Fruit fly (Drosophila melanogaster) whole organism, embryonic: ENCODE data around the gene IleRS-m.
A peak's percentile ranks its signal among the peaks of the same experiment; 100 is the strongest.

Source experiments
- Adf1 ChIP-seq: fragments of 200-800 bp; sonication (Bioruptor generic); IDR thresholded peaks from 2 replicates; pipeline ENCODE4 v1.3.6; 2022; ENCODE audit warnings: missing biosample characterization, missing genetic modification characterization
- Atf6 ChIP-seq: fragments of 200-800 bp; sonication (Bioruptor generic); IDR thresholded peaks from 2 replicates; pipeline ENCODE4 v1.3.6; 2022; ENCODE audit warnings: missing biosample characterization, missing genetic modification characterization
- CG10147 ChIP-seq: fragments of 200-800 bp; sonication (Bioruptor generic); optimal IDR thresholded peaks from 2 replicates; lab custom pipeline; 2019; ENCODE audit warnings: missing biosample characterization, mild to moderate bottlenecking, missing genetic modification characterization, moderate library complexity
- CG10462 ChIP-seq: fragments of 200-800 bp; sonication (Bioruptor generic); optimal IDR thresholded peaks from 2 replicates; lab custom pipeline; 2016; ENCODE audit warnings: missing biosample characterization, missing genetic modification characterization
- CG10565 ChIP-seq: fragments of 200-800 bp; sonication (Bioruptor generic); optimal IDR thresholded peaks from 3 replicates; lab custom pipeline; 2016; ENCODE audit warnings: missing biosample characterization, mild to moderate bottlenecking, missing genetic modification characterization
- CG1233 ChIP-seq: fragments of 200-800 bp; sonication (Bioruptor generic); optimal IDR thresholded peaks from 4 replicates; lab custom pipeline; 2018; ENCODE audit warnings: missing biosample characterization, mild to moderate bottlenecking, missing genetic modification characterization
- CG13287 ChIP-seq: fragments of 200-800 bp; sonication (Bioruptor generic); IDR thresholded peaks from 2 replicates; pipeline ENCODE4 v1.3.6; 2022; ENCODE audit warnings: missing biosample characterization, missing genetic modification characterization; ENCODE audit not compliant: partially characterized antibody
- CG14014 ChIP-seq: fragments of 200-800 bp; sonication (Bioruptor generic); IDR thresholded peaks from 2 replicates; pipeline ENCODE4 v1.3.6; 2022; ENCODE audit warnings: missing biosample characterization, missing genetic modification characterization
- CG1602 ChIP-seq: fragments of 200-800 bp; sonication (Bioruptor generic); optimal IDR thresholded peaks from 3 replicates; lab custom pipeline; 2016; ENCODE audit warnings: missing biosample characterization, missing genetic modification characterization
- CG16815 ChIP-seq: fragments of 200-800 bp; sonication (Bioruptor generic); optimal IDR thresholded peaks from 3 replicates; lab custom pipeline; 2017; ENCODE audit warnings: missing biosample characterization, mild to moderate bottlenecking, missing genetic modification characterization
- CG17359 ChIP-seq: fragments of 200-800 bp; sonication (Bioruptor generic); optimal IDR thresholded peaks from 3 replicates; lab custom pipeline; 2018; ENCODE audit warnings: missing biosample characterization, mild to moderate bottlenecking, missing genetic modification characterization, moderate library complexity
- CG2712 ChIP-seq: fragments of 200-800 bp; optimal IDR thresholded peaks from 3 replicates; lab custom pipeline; 2019; ENCODE audit warnings: missing biosample characterization, mild to moderate bottlenecking, missing genetic modification characterization, moderate library complexity
- CG31365 ChIP-seq: fragments of 200-800 bp; sonication (Bioruptor generic); optimal IDR thresholded peaks from 2 replicates; lab custom pipeline; 2018; ENCODE audit warnings: missing biosample characterization, mild to moderate bottlenecking, missing genetic modification characterization
- CG34224 ChIP-seq: fragments of 200-800 bp; sonication (Bioruptor generic); IDR thresholded peaks from 3 replicates; pipeline ENCODE4 v1.3.6; 2022; ENCODE audit warnings: missing biosample characterization, missing genetic modification characterization; ENCODE audit not compliant: partially characterized antibody
- CG34422 ChIP-seq: fragments of 200-800 bp; sonication (Bioruptor generic); IDR thresholded peaks from 3 replicates; pipeline ENCODE4 v1.3.6; 2022; ENCODE audit warnings: missing biosample characterization, missing genetic modification characterization
- CG3726 ChIP-seq: fragments of 200-800 bp; sonication (Bioruptor generic); IDR thresholded peaks from 3 replicates; pipeline ENCODE4, ENCODE4 v1.3.6; 2022; ENCODE audit warnings: missing biosample characterization, missing genetic modification characterization
- CG4404 ChIP-seq: fragments of 200-800 bp; sonication (Bioruptor generic); IDR thresholded peaks from 2 replicates; pipeline ENCODE4 v1.3.6; 2022; ENCODE audit warnings: missing biosample characterization, missing genetic modification characterization
- CG5180 ChIP-seq: fragments of 200-800 bp; sonication (Bioruptor generic); optimal IDR thresholded peaks from 3 replicates; lab custom pipeline; 2017; ENCODE audit warnings: missing biosample characterization, missing genetic modification characterization, mild to moderate bottlenecking, moderate library complexity, missing genetic modification reagents
- CG5953 ChIP-seq: fragments of 200-800 bp; sonication (Bioruptor generic); IDR thresholded peaks from 2 replicates; pipeline ENCODE4 v1.3.6; 2022; ENCODE audit warnings: missing biosample characterization, missing genetic modification characterization
- CG6272 ChIP-seq: fragments of 200-800 bp; sonication (Bioruptor generic); IDR thresholded peaks from 2 replicates; pipeline ENCODE4 v1.3.6; 2022; ENCODE audit warnings: missing biosample characterization, missing genetic modification characterization
- CG7372 ChIP-seq: fragments of 200-800 bp; sonication (Bioruptor generic); IDR thresholded peaks from 2 replicates; pipeline ENCODE4 v1.3.6; 2022; ENCODE audit warnings: missing biosample characterization, missing genetic modification characterization
- CG9437 ChIP-seq: fragments of 200-800 bp; sonication (Bioruptor generic); optimal IDR thresholded peaks from 2 replicates; lab custom pipeline; 2018; ENCODE audit warnings: missing biosample characterization, mild to moderate bottlenecking, missing genetic modification characterization
- CG9817 ChIP-seq: fragments of 200-800 bp; sonication (Bioruptor generic); optimal IDR thresholded peaks from 2 replicates; lab custom pipeline; 2018; ENCODE audit warnings: missing biosample characterization, mild to moderate bottlenecking, missing genetic modification characterization, moderate library complexity
- HLH54F ChIP-seq: fragments of 200-800 bp; sonication (Bioruptor generic); optimal IDR thresholded peaks from 3 replicates; lab custom pipeline; 2016; ENCODE audit warnings: missing biosample characterization, missing genetic modification characterization
- Hmr ChIP-seq: fragments of 200-800 bp; sonication (Bioruptor generic); optimal IDR thresholded peaks from 3 replicates; lab custom pipeline; 2017; ENCODE audit warnings: mild to moderate bottlenecking, missing biosample characterization, missing genetic modification reagents, missing genetic modification characterization
- Hr51 ChIP-seq, 2 experiments: fragments of 200-800 bp; sonication (Bioruptor generic); optimal IDR thresholded peaks; 2 replicates in 1 of 2; 3 replicates in 1 of 2; lab custom pipeline; 2016 to 2018; ENCODE audit warnings: missing biosample characterization in 2 of 2, missing genetic modification characterization in 2 of 2, mild to moderate bottlenecking in 1 of 2, moderate library complexity in 1 of 2
- Hsf ChIP-seq: fragments of 200-800 bp; sonication (Bioruptor generic); optimal IDR thresholded peaks from 3 replicates; lab custom pipeline; 2016; ENCODE audit warnings: missing biosample characterization, missing genetic modification characterization
- Lhr ChIP-seq: fragments of 200-800 bp; sonication (Bioruptor generic); optimal IDR thresholded peaks from 3 replicates; lab custom pipeline; 2017; ENCODE audit warnings: mild to moderate bottlenecking, missing biosample characterization, missing genetic modification reagents, missing genetic modification characterization
- Max ChIP-seq: fragments of 200-800 bp; sonication (Bioruptor generic); optimal IDR thresholded peaks from 2 replicates; lab custom pipeline; 2016; ENCODE audit warnings: missing biosample characterization, mild to moderate bottlenecking, missing genetic modification characterization
- Myb ChIP-seq: fragments of 200-800 bp; sonication (Bioruptor generic); optimal IDR thresholded peaks from 2 replicates; lab custom pipeline; 2016; ENCODE audit warnings: missing biosample characterization, missing genetic modification characterization
- Rfx ChIP-seq: fragments of 200-800 bp; sonication (Bioruptor generic); IDR thresholded peaks from 2 replicates; pipeline ENCODE4 v1.3.6; 2022; ENCODE audit warnings: missing biosample characterization, missing genetic modification characterization
- Sox100B ChIP-seq: fragments of 200-800 bp; sonication (Bioruptor generic); optimal IDR thresholded peaks from 3 replicates; lab custom pipeline; 2018; ENCODE audit warnings: missing biosample characterization, mild to moderate bottlenecking, missing genetic modification characterization
- aop ChIP-seq: fragments of 200-800 bp; sonication (Bioruptor generic); IDR thresholded peaks from 2 replicates; pipeline ENCODE4 v1.3.6; 2022; ENCODE audit warnings: missing biosample characterization, missing genetic modification characterization
- az2 ChIP-seq: fragments of 200-800 bp; sonication (Bioruptor generic); optimal IDR thresholded peaks from 3 replicates; lab custom pipeline; 2016; ENCODE audit warnings: missing biosample characterization, missing genetic modification characterization
- caup ChIP-seq: fragments of 200-800 bp; sonication (Bioruptor generic); optimal IDR thresholded peaks from 3 replicates; lab custom pipeline; 2017; ENCODE audit warnings: missing biosample characterization, mild to moderate bottlenecking, missing genetic modification characterization, moderate library complexity; ENCODE audit not compliant: severe bottlenecking
- ems ChIP-seq: fragments of 200-800 bp; sonication (Bioruptor generic); optimal IDR thresholded peaks from 3 replicates; lab custom pipeline; 2016; ENCODE audit warnings: missing biosample characterization, missing genetic modification characterization
- esg ChIP-seq: fragments of 200-800 bp; sonication (Bioruptor generic); conservative IDR thresholded peaks from 2 replicates; pipeline ENCODE4 v1.3.6; 2022; ENCODE audit warnings: missing biosample characterization, missing genetic modification characterization
- fru ChIP-seq: fragments of >200 bp; optimal IDR thresholded peaks from 2 replicates; lab custom pipeline; 2017
- grau ChIP-seq: fragments of 200-800 bp; optimal IDR thresholded peaks from 3 replicates; lab custom pipeline; 2019; ENCODE audit warnings: missing biosample characterization, mild to moderate bottlenecking, missing genetic modification characterization, moderate library complexity
- gt ChIP-seq: fragments of 200-800 bp; sonication (Bioruptor generic); IDR thresholded peaks from 2 replicates; pipeline ENCODE4 v1.3.6; 2022; ENCODE audit warnings: missing biosample characterization, missing genetic modification characterization
- ind ChIP-seq: fragments of 200-800 bp; sonication (Bioruptor generic); optimal IDR thresholded peaks from 3 replicates; lab custom pipeline; 2016; ENCODE audit warnings: missing biosample characterization, missing genetic modification characterization
- jing ChIP-seq: fragments of 200-800 bp; sonication (Bioruptor generic); optimal IDR thresholded peaks from 2 replicates; lab custom pipeline; 2018; ENCODE audit warnings: missing biosample characterization, mild to moderate bottlenecking, missing genetic modification characterization
- lbe ChIP-seq: fragments of 200-800 bp; sonication (Bioruptor generic); optimal IDR thresholded peaks from 2 replicates; lab custom pipeline; 2016; ENCODE audit warnings: missing biosample characterization, mild to moderate bottlenecking, missing genetic modification characterization
- lmd ChIP-seq: fragments of 200-800 bp; sonication (Bioruptor generic); IDR thresholded peaks from 2 replicates; pipeline ENCODE4 v1.3.6; 2022; ENCODE audit warnings: missing biosample characterization, missing genetic modification characterization
- lola ChIP-seq, 3 experiments: fragments of >200 bp in 2 of 3; fragments of 200-800 bp in 1 of 3; sonication (Bioruptor generic) in 1 of 3; optimal IDR thresholded peaks; 2 replicates each; lab custom pipeline; 2017 to 2019; ENCODE audit warnings: missing biosample characterization in 3 of 3, missing genetic modification characterization in 3 of 3, mild to moderate bottlenecking in 1 of 3, moderate library complexity in 1 of 3
- otp ChIP-seq: fragments of 200-800 bp; sonication (Bioruptor generic); IDR thresholded peaks from 3 replicates; pipeline ENCODE4, ENCODE4 v1.3.6; 2022; ENCODE audit warnings: missing biosample characterization, missing genetic modification characterization
- peb ChIP-seq: fragments of 200-800 bp; sonication (Bioruptor generic); IDR thresholded peaks from 2 replicates; pipeline ENCODE4 v1.3.6; 2022; ENCODE audit warnings: missing biosample characterization, missing genetic modification characterization
- pum ChIP-seq: fragments of 200-800 bp; sonication (Bioruptor generic); optimal IDR thresholded peaks from 2 replicates; lab custom pipeline; 2016; ENCODE audit warnings: missing biosample characterization, missing genetic modification characterization
- tgo ChIP-seq: fragments of 200-800 bp; sonication (Bioruptor generic); IDR thresholded peaks from 3 replicates; pipeline ENCODE4 v1.3.6; 2022; ENCODE audit warnings: missing biosample characterization, missing genetic modification characterization
- unpg ChIP-seq: fragments of 200-800 bp; sonication (Bioruptor generic); optimal IDR thresholded peaks from 3 replicates; lab custom pipeline; 2018; ENCODE audit warnings: missing biosample characterization, mild to moderate bottlenecking, missing genetic modification characterization, moderate library complexity
- vnd ChIP-seq: fragments of 200-800 bp; sonication (Bioruptor generic); IDR thresholded peaks from 3 replicates; pipeline ENCODE4 v1.3.6; 2022; ENCODE audit warnings: missing biosample characterization, missing genetic modification characterization; ENCODE audit not compliant: partially characterized antibody

Gene IleRS-m

dm6 chr3L:16146539-16146934 is 46.5 kb downstream of the IleRS-m start (continued):
- TF ChIP-seq Lhr (GFP tag; lab: Kevin White, UChicago) (no peak), vnd (no peak), aop (GFP tag; lab: Robert Waterston, UW) (no peak), CG4404 (no peak), CG5180 (GFP tag; lab: Kevin White, UChicago) (no peak), CG5953 (GFP tag; lab: Robert Waterston, UW) (no peak), Max (GFP tag; lab: Kevin White, UChicago) (no peak), CG9437 (GFP tag; lab: Kevin White, UChicago) (peak; percentile 19), ind (GFP tag; lab: Kevin White, UChicago) (peak; percentile 54), CG6272 (no peak), CG14014 (GFP tag; lab: Robert Waterston, UW) (peak; percentile 43; the same call in 1 of the 2 replicates), CG17359 (tag; lab: Kevin White, UChicago) (peak; percentile 18), CG31365 (tag; lab: Kevin White, UChicago) (no peak), lmd (peak; percentile 55; the same call in 1 of the 2 replicates), CG1233 (peak; percentile 30), peb (GFP tag; lab: Robert Waterston, UW) (no peak), Adf1 (GFP tag; lab: Robert Waterston, UW) (no peak), fru (lab: Kevin White, UChicago) (no peak), CG7372 (0 out of 2 replicates have a peak, but pooled peaks have one; percentile 25), pum (no peak), Hsf (peak; percentile 23), Myb (GFP tag; lab: Kevin White, UChicago) (no peak), CG34422 (GFP tag; lab: Robert Waterston, UW) (no peak), tgo (GFP tag; lab: Robert Waterston, UW) (peak; percentile 22; the same call in 1 of the 3 replicates), Rfx (GFP tag; lab: Robert Waterston, UW) (peak; percentile 69; the same call in 1 of the 2 replicates), CG9817 (peak; percentile 60), Atf6 (GFP tag; lab: Robert Waterston, UW) (peak; percentile 59), CG10147 (GFP tag; lab: Kevin White, UChicago) (no peak), gt (GFP tag; lab: Robert Waterston, UW) (no peak), CG3726 (GFP tag; lab: Robert Waterston, UW) (no peak), CG2712 (peak; percentile 43), CG16815 (GFP tag; lab: Kevin White, UChicago) (no peak), Hmr (GFP tag; lab: Kevin White, UChicago) (peak; percentile 60), Sox100B (GFP tag; lab: Kevin White, UChicago) (peak; percentile 2), lbe (GFP tag; lab: Kevin White, UChicago) (no peak), CG10565 (no peak), esg (GFP tag; lab: Robert Waterston, UW) (0 out of 2 replicates have a peak, but pooled peaks have one; percentile 8), HLH54F (GFP tag; lab: Kevin White, UChicago) (no peak), jing (GFP tag; lab: Kevin White, UChicago) (no peak), CG10462 (GFP tag; lab: Kevin White, UChicago) (no peak), ems (GFP tag; lab: Kevin White, UChicago) (no peak), Hr51 (GFP tag; optimal IDR thresholded peaks at IDR 0.05; lab: Kevin White, UChicago) (peak in 1 of 2 experiments; percentile 53), az2 (GFP tag; lab: Kevin White, UChicago) (no peak), unpg (GFP tag; lab: Kevin White, UChicago) (peak; percentile 49), caup (GFP tag; lab: Kevin White, UChicago) (peak; percentile 37), lola (GFP tag; optimal IDR thresholded peaks at IDR 0.05; lab: Kevin White, UChicago) (peak in 1 of 3 experiments; percentile 12), CG1602 (no peak), grau (tag; lab: Kevin White, UChicago) (peak; percentile 91), CG34224 (GFP tag; lab: Robert Waterston, UW) (no peak), otp (GFP tag; lab: Robert Waterston, UW) (no peak), CG13287 (no peak)
